Worm (Caenorhabditis elegans) whole organism, L1 larva: ENCODE results near the gene asd-1.

ENCODE experiments used
- C04F5.9 ChIP-seq: sonication (generic microtip); optimal IDR thresholded peaks from 2 replicates; lab custom pipeline; 2016; ENCODE audit warnings: missing genetic modification characterization, missing compliant biosample characterization
- C16A3.4 ChIP-seq: fragments of 150-350 bp; optimal IDR thresholded peaks from 2 replicates; lab custom pipeline; 2014; ENCODE audit warnings: missing biosample characterization, missing genetic modification characterization
- C34B4.2 ChIP-seq: sonication (generic microtip); optimal IDR thresholded peaks from 2 replicates; lab custom pipeline; 2017; ENCODE audit warnings: mild to moderate bottlenecking, missing genetic modification characterization, missing compliant biosample characterization
- aha-1 ChIP-seq: fragments of 150-350 bp; optimal IDR thresholded peaks from 2 replicates; lab custom pipeline; 2014; ENCODE audit warnings: missing biosample characterization, missing genetic modification characterization
- aly-2 ChIP-seq: fragments of 150-350 bp; optimal IDR thresholded peaks from 2 replicates; lab custom pipeline; 2014; ENCODE audit warnings: missing biosample characterization, missing genetic modification characterization
- ama-1 ChIP-seq: fragments of 150-350 bp; optimal IDR thresholded peaks from 2 replicates; lab custom pipeline; 2014
- blmp-1 ChIP-seq: fragments of 150-350 bp; optimal IDR thresholded peaks from 2 replicates; lab custom pipeline; 2014; ENCODE audit warnings: missing biosample characterization, missing genetic modification characterization
- ceh-88 ChIP-seq: fragments of 200-800 bp; sonication (Bioruptor generic); IDR thresholded peaks from 2 replicates; pipeline ENCODE4 v1.3.6; 2022; ENCODE audit warnings: missing genetic modification characterization, missing compliant biosample characterization
- ceh-90 ChIP-seq: sonication (generic microtip); optimal IDR thresholded peaks from 2 replicates; lab custom pipeline; 2016; ENCODE audit warnings: missing genetic modification characterization, missing compliant biosample characterization
- dpl-1 ChIP-seq, 3 experiments: fragments of 150-350 bp in 2 of 3; sonication (generic microtip) in 1 of 3; optimal IDR thresholded peaks; 2 replicates each; lab custom pipeline; 2014 to 2017; ENCODE audit warnings: missing biosample characterization in 3 of 3, missing genetic modification characterization in 3 of 3, missing genetic modification reagents in 3 of 3
- dsc-1 ChIP-seq: sonication (generic microtip); optimal IDR thresholded peaks from 2 replicates; lab custom pipeline; 2016; ENCODE audit warnings: mild to moderate bottlenecking, missing genetic modification characterization, missing compliant biosample characterization
- efl-1 ChIP-seq, 4 experiments: fragments of 150-350 bp; optimal IDR thresholded peaks in 3 of 4; peaks in 1 of 4; 1 replicate in 1 of 4; 2 replicates in 3 of 4; lab custom pipeline; 2014; ENCODE audit warnings: missing biosample characterization in 2 of 4, missing genetic modification characterization in 2 of 4, missing genetic modification reagents in 2 of 4
- efl-3 ChIP-seq: fragments of 200-800 bp; sonication (Bioruptor generic); optimal IDR thresholded peaks from 2 replicates; lab custom pipeline; 2018; ENCODE audit warnings: mild to moderate bottlenecking, missing genetic modification characterization, missing compliant biosample characterization
- egl-13 ChIP-seq: sonication (generic microtip); optimal IDR thresholded peaks from 2 replicates; lab custom pipeline; 2016; ENCODE audit warnings: missing genotype, missing genetic modification reagents, missing genetic modification characterization, missing compliant biosample characterization
- egl-27 ChIP-seq, 2 experiments: fragments of 150-350 bp in 1 of 2; sonication (generic microtip); optimal IDR thresholded peaks; 3 replicates each; lab custom pipeline; 2017 to 2018; ENCODE audit warnings: missing biosample characterization in 2 of 2, missing genetic modification characterization in 2 of 2, missing genetic modification reagents in 2 of 2
- ets-5 ChIP-seq: fragments of 200-800 bp; sonication (Bioruptor generic); IDR thresholded peaks from 2 replicates; pipeline ENCODE4 v1.3.6; 2022; ENCODE audit warnings: missing genetic modification characterization, missing compliant biosample characterization
- fkh-10 ChIP-seq: sonication (generic microtip); optimal IDR thresholded peaks from 2 replicates; lab custom pipeline; 2017; ENCODE audit warnings: missing biosample characterization, missing genetic modification reagents, missing genetic modification characterization
- fkh-4 ChIP-seq: sonication (generic microtip); optimal IDR thresholded peaks from 2 replicates; lab custom pipeline; 2016; ENCODE audit warnings: missing compliant biosample characterization, missing genetic modification characterization, borderline replicate concordance
- fkh-8 ChIP-seq: sonication (generic microtip); optimal IDR thresholded peaks from 2 replicates; lab custom pipeline; 2016; ENCODE audit warnings: mild to moderate bottlenecking, missing genetic modification characterization, missing compliant biosample characterization
- hlh-17 ChIP-seq: fragments of 200-800 bp; sonication (Bioruptor generic); optimal IDR thresholded peaks from 2 replicates; lab custom pipeline; 2018; ENCODE audit warnings: missing genetic modification characterization, mild to moderate bottlenecking, missing compliant biosample characterization, moderate library complexity, borderline replicate concordance
- hlh-4 ChIP-seq: sonication (generic microtip); optimal IDR thresholded peaks from 2 replicates; lab custom pipeline; 2016; ENCODE audit warnings: mild to moderate bottlenecking, missing genetic modification characterization, missing compliant biosample characterization
- hpl-2 ChIP-seq: fragments of 150-350 bp; optimal IDR thresholded peaks from 2 replicates; lab custom pipeline; 2014; ENCODE audit warnings: missing biosample characterization, missing genetic modification reagents, missing genetic modification characterization
- irx-1 ChIP-seq: sonication (generic microtip); optimal IDR thresholded peaks from 2 replicates; lab custom pipeline; 2016; ENCODE audit warnings: missing genetic modification characterization, missing compliant biosample characterization
- jun-1 ChIP-seq: fragments of 150-350 bp; optimal IDR thresholded peaks from 2 replicates; lab custom pipeline; 2014; ENCODE audit warnings: missing biosample characterization, missing genetic modification reagents, missing genetic modification characterization
- lin-14 ChIP-seq: fragments of 200-800 bp; sonication (Bioruptor generic); optimal IDR thresholded peaks from 2 replicates; lab custom pipeline; 2018; ENCODE audit warnings: mild to moderate bottlenecking, missing genetic modification characterization, moderate library complexity, missing compliant biosample characterization
- lin-35 ChIP-seq, 2 experiments: fragments of 150-350 bp; optimal IDR thresholded peaks; 2 replicates each; lab custom pipeline; 2014; ENCODE audit warnings: missing biosample characterization in 2 of 2, missing genetic modification characterization in 2 of 2, missing genetic modification reagents in 2 of 2
- lir-3 ChIP-seq: sonication (generic microtip); optimal IDR thresholded peaks from 2 replicates; lab custom pipeline; 2016; ENCODE audit warnings: mild to moderate bottlenecking, missing genetic modification characterization, moderate library complexity, missing compliant biosample characterization; ENCODE audit not compliant: poor library complexity
- lsy-2 ChIP-seq, 2 experiments: fragments of 150-350 bp; optimal IDR thresholded peaks; 2 replicates each; lab custom pipeline; 2014; ENCODE audit warnings: missing biosample characterization in 2 of 2, missing genetic modification characterization in 2 of 2
- mdl-1 ChIP-seq, 2 experiments: fragments of 150-350 bp; optimal IDR thresholded peaks; 2 replicates each; lab custom pipeline; 2014 to 2017; ENCODE audit warnings: missing biosample characterization in 2 of 2, missing genetic modification characterization in 2 of 2, inconsistent platforms in 1 of 2
- mef-2 ChIP-seq: fragments of 150-350 bp; optimal IDR thresholded peaks from 2 replicates; lab custom pipeline; 2014; ENCODE audit warnings: missing biosample characterization, missing genetic modification characterization
- mep-1 ChIP-seq: fragments of 150-350 bp; optimal IDR thresholded peaks from 2 replicates; lab custom pipeline; 2014; ENCODE audit warnings: missing biosample characterization, missing genetic modification characterization
- nhr-19 ChIP-seq: fragments of 200-800 bp; sonication (Bioruptor generic); conservative IDR thresholded peaks from 2 replicates; pipeline ENCODE4 v1.3.6; 2022; ENCODE audit warnings: missing genetic modification characterization, missing compliant biosample characterization
- nhr-20 ChIP-seq: sonication (generic microtip); optimal IDR thresholded peaks from 2 replicates; lab custom pipeline; 2016; ENCODE audit warnings: mild to moderate bottlenecking, missing genetic modification characterization, missing compliant biosample characterization
- nhr-237 ChIP-seq: fragments of 150-350 bp; optimal IDR thresholded peaks from 2 replicates; lab custom pipeline; 2014; ENCODE audit warnings: missing biosample characterization, missing genetic modification characterization
- nhr-76 ChIP-seq: sonication (generic microtip); optimal IDR thresholded peaks from 2 replicates; lab custom pipeline; 2017; ENCODE audit warnings: missing biosample characterization, missing genetic modification characterization
- nhr-84 ChIP-seq: sonication (generic microtip); optimal IDR thresholded peaks from 2 replicates; lab custom pipeline; 2017; ENCODE audit warnings: missing biosample characterization, missing genetic modification characterization
- nhr-85 ChIP-seq: sonication (generic microtip); peaks from one replicate; lab custom pipeline; 2016; ENCODE audit warnings: missing genetic modification characterization, inconsistent platforms, missing compliant biosample characterization
- pag-3 ChIP-seq: sonication (generic microtip); optimal IDR thresholded peaks from 2 replicates; lab custom pipeline; 2017; ENCODE audit warnings: missing genetic modification characterization, mild to moderate bottlenecking, missing compliant biosample characterization, antibody characterized with exemption, borderline replicate concordance; ENCODE audit not compliant: insufficient read depth
- pax-3 ChIP-seq: fragments of 200-800 bp; sonication (Bioruptor generic); optimal IDR thresholded peaks from 2 replicates; lab custom pipeline; 2018; ENCODE audit warnings: mild to moderate bottlenecking, missing genetic modification characterization, moderate library complexity, missing compliant biosample characterization
- rnt-1 ChIP-seq: sonication (generic microtip); optimal IDR thresholded peaks from 2 replicates; lab custom pipeline; 2016; ENCODE audit warnings: mild to moderate bottlenecking, missing genetic modification characterization, moderate library complexity, missing compliant biosample characterization
- skn-1 ChIP-seq: fragments of 150-350 bp; optimal IDR thresholded peaks from 2 replicates; lab custom pipeline; 2014; ENCODE audit warnings: missing biosample characterization, missing genetic modification characterization
- snu-23 ChIP-seq: sonication (generic microtip); optimal IDR thresholded peaks from 2 replicates; lab custom pipeline; 2016; ENCODE audit warnings: missing genetic modification characterization, missing compliant biosample characterization
- sox-4 ChIP-seq: sonication (generic microtip); optimal IDR thresholded peaks from 2 replicates; lab custom pipeline; 2016; ENCODE audit warnings: missing genetic modification characterization, missing compliant biosample characterization
- sptf-1 ChIP-seq: fragments of 150-350 bp; optimal IDR thresholded peaks from 2 replicates; lab custom pipeline; 2014; ENCODE audit warnings: missing biosample characterization, missing genetic modification characterization
- sup-37 ChIP-seq: fragments of 200-800 bp; sonication (Bioruptor generic); optimal IDR thresholded peaks from 2 replicates; lab custom pipeline; 2018; ENCODE audit warnings: mild to moderate bottlenecking, missing genetic modification characterization, missing compliant biosample characterization
- swsn-7 ChIP-seq: sonication (generic microtip); optimal IDR thresholded peaks from 2 replicates; lab custom pipeline; 2016; ENCODE audit warnings: missing genetic modification characterization, missing compliant biosample characterization
- tlp-1 ChIP-seq: fragments of 150-350 bp; optimal IDR thresholded peaks from 2 replicates; lab custom pipeline; 2014; ENCODE audit warnings: missing biosample characterization, missing genetic modification characterization
- unc-130 ChIP-seq: fragments of 150-350 bp; optimal IDR thresholded peaks from 2 replicates; lab custom pipeline; 2017; ENCODE audit warnings: missing biosample characterization, missing genetic modification characterization, inconsistent platforms
- unc-62 ChIP-seq: fragments of 150-350 bp; optimal IDR thresholded peaks from 2 replicates; lab custom pipeline; 2014; ENCODE audit warnings: missing biosample characterization, missing genetic modification reagents, missing genetic modification characterization
- zip-4 ChIP-seq: fragments of 200-800 bp; sonication (Bioruptor generic); optimal IDR thresholded peaks from 2 replicates; lab custom pipeline; 2018; ENCODE audit warnings: mild to moderate bottlenecking, missing genetic modification characterization, moderate library complexity, missing compliant biosample characterization
- ztf-11 ChIP-seq, 2 experiments: sonication (generic microtip); optimal IDR thresholded peaks; 2 replicates each; lab custom pipeline; 2016 to 2017; ENCODE audit warnings: missing genetic modification characterization in 2 of 2, missing biosample characterization in 1 of 2, missing compliant biosample characterization in 1 of 2
- ztf-4 ChIP-seq: fragments of 150-350 bp; optimal IDR thresholded peaks from 2 replicates; lab custom pipeline; 2014; ENCODE audit warnings: missing biosample characterization, missing genetic modification characterization

asd-1 gene

ce11 chrIII:4223668-4224127, 26.6 kb downstream of the asd-1 start (continued):
- TF ChIP-seq egl-13, result peak; percentile 89
- TF ChIP-seq lsy-2 (tag; optimal IDR thresholded peaks at IDR 0.05; lab: Kevin White, UChicago), result peak; percentile 79 to 90
- peak; percentile 95 for TF ChIP-seq fkh-8 (tag; lab: Kevin White, UChicago)
- peak; percentile 50; the same call in 1 of the 2 replicates for TF ChIP-seq ceh-88 (GFP tag; lab: Robert Waterston, UW)
- no peak for TF ChIP-seq zip-4
- TF ChIP-seq lin-35 (GFP tag; optimal IDR thresholded peaks at IDR 0.05; lab: Kevin White, UChicago), result peak; percentile 73 to 77
- peak; percentile 88 for TF ChIP-seq nhr-85
- TF ChIP-seq lin-14 (GFP tag; lab: Kevin White, UChicago), result peak; percentile 98
- TF ChIP-seq C04F5.9 (tag; lab: Kevin White, UChicago), result no peak
- peak; percentile 91 for TF ChIP-seq jun-1
- no peak for TF ChIP-seq hpl-2
- no peak for TF ChIP-seq hlh-17 (GFP tag; lab: Kevin White, UChicago)
- peak; percentile 37 for TF ChIP-seq sup-37 (GFP tag; lab: Kevin White, UChicago)
- no peak for TF ChIP-seq sptf-1 (tag; lab: Kevin White, UChicago)
- TF ChIP-seq nhr-76 (tag; lab: Kevin White, UChicago), result no peak
- TF ChIP-seq swsn-7 (tag; lab: Kevin White, UChicago), result peak; percentile 88
- peak; percentile 72 for TF ChIP-seq unc-130
- no peak for TF ChIP-seq ama-1 (lab: Kevin White, UChicago)
- TF ChIP-seq irx-1, result peak; percentile 78
- peak; percentile 95 for TF ChIP-seq dsc-1
- no peak for TF ChIP-seq ceh-90 (tag; lab: Kevin White, UChicago)
- peak; percentile 45 for TF ChIP-seq lir-3
- TF ChIP-seq rnt-1 (tag; lab: Kevin White, UChicago), result peak; percentile 79
- TF ChIP-seq skn-1 (tag; lab: Kevin White, UChicago), result peak; percentile 73
- peak; percentile 29 to 84 for TF ChIP-seq egl-27 (tag; optimal IDR thresholded peaks at IDR 0.05; lab: Kevin White, UChicago)
- no peak for TF ChIP-seq aha-1
- TF ChIP-seq snu-23 (GFP tag; lab: Kevin White, UChicago), result peak; percentile 95
- no peak for TF ChIP-seq efl-3 (GFP tag; lab: Kevin White, UChicago)
- TF ChIP-seq nhr-237 (tag; lab: Kevin White, UChicago), result peak; percentile 69
- peak; percentile 64 for TF ChIP-seq pag-3 (tag; lab: Kevin White, UChicago)
- TF ChIP-seq nhr-19, result peak; percentile 78
- TF ChIP-seq ztf-11 (tag; optimal IDR thresholded peaks at IDR 0.05; lab: Kevin White, UChicago), result no peak
- TF ChIP-seq dpl-1 (GFP tag; optimal IDR thresholded peaks at IDR 0.05; lab: Kevin White, UChicago), result peak; percentile 45 to 54 (median 49)
- TF ChIP-seq nhr-20, result peak; percentile 90
- TF ChIP-seq C16A3.4, result peak; percentile 79
- TF ChIP-seq fkh-10 (GFP tag; lab: Kevin White, UChicago), result peak; percentile 83
- TF ChIP-seq aly-2 (tag; lab: Kevin White, UChicago), result no peak
- TF ChIP-seq ztf-4 (tag; lab: Kevin White, UChicago), result peak; percentile 61
- no peak for TF ChIP-seq hlh-4
- TF ChIP-seq blmp-1 (tag; lab: Kevin White, UChicago), result peak; percentile 42
- peak; percentile 61 for TF ChIP-seq pax-3 (tag; lab: Kevin White, UChicago)
- TF ChIP-seq ets-5 (GFP tag; lab: Robert Waterston, UW), result no peak
- peak; percentile 69 for TF ChIP-seq fkh-4
- no peak for TF ChIP-seq C34B4.2 (tag; lab: Kevin White, UChicago)
- peak; percentile 73 to 76 for TF ChIP-seq efl-1 (optimal IDR thresholded peaks at IDR 0.05; lab: Kevin White, UChicago)
- peak; percentile 25 to 93 for TF ChIP-seq efl-1 (GFP tag; optimal IDR thresholded peaks at IDR 0.05 in 1 of 2; lab: Kevin White, UChicago)
- TF ChIP-seq mep-1, result peak; percentile 89
- peak; percentile 58 for TF ChIP-seq sox-4 (tag; lab: Kevin White, UChicago)
- TF ChIP-seq mdl-1 (tag; optimal IDR thresholded peaks at IDR 0.05; lab: Kevin White, UChicago), result peak in 1 of 2 experiments; percentile 89
- peak; percentile 72 for TF ChIP-seq mef-2
- TF ChIP-seq tlp-1 (tag; lab: Kevin White, UChicago), result no peak
- no peak for TF ChIP-seq nhr-84
- peak; percentile 32 for TF ChIP-seq unc-62 (GFP tag; lab: Kevin White, UChicago)
